Worm (Caenorhabditis elegans): ENCODE data around the gene lbp-2.

lbp-2 gene

ce11 chrX:3235358-3235816 lies 25.0 kb upstream of the lbp-2 start, which contains the start of gene F28B4.3:
TSS of gene F28B4.3 (minus strand) at chrX:3235408.
- TF ChIP-seq bed-1 (GFP tag; IDR thresholded peaks at IDR 0.05) (no peak), nhr-80 (tag; optimal IDR thresholded peaks at IDR 0.05) (peak; percentile 96), zim-3 (tag; optimal IDR thresholded peaks at IDR 0.05) (no peak), lin-54 (GFP tag; optimal IDR thresholded peaks at IDR 0.05) (no peak), repo-1 (tag; optimal IDR thresholded peaks at IDR 0.05) (peak; percentile 78), dox-1 (GFP tag; IDR thresholded peaks at IDR 0.05) (0 out of 2 replicates have a peak, but pooled peaks have one; percentile 27), ets-4 (GFP tag; optimal IDR thresholded peaks at IDR 0.05) (peak; percentile 54), sptf-2 (GFP tag; optimal IDR thresholded peaks at IDR 0.05) (no peak), madf-8 (GFP tag; conservative IDR thresholded peaks at IDR 0.05) (no peak), nhr-120 (GFP tag; IDR thresholded peaks at IDR 0.05) (no peak)

DNA sequence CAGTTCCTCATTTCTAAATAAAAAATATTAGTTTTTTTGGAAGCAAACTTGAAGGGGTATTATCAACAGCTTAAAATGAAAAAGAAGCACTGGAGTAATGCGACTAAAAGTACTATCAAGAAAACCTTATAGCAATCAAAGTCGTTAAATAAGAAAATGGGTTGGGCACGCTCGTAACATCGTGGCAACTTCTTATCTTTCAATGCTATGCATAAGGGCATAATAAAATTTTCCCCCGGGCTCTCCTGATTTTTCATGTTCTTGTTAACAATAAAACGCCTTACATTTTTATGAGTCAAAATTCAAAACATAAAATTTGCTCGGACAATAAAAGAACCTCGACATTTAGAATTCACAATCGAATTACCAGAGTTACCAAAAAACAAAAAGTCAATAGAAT lies 16.8 kb upstream of the lbp-2 start, which contains the start of gene irg-7:
Gene irg-7, minus strand, starts transcription at position 23 of the 400 bp plus-strand sequence.
- TF ChIP-seq F57A8.1 (GFP tag; optimal IDR thresholded peaks at IDR 0.05) (no peak), nhr-80 (tag; optimal IDR thresholded peaks at IDR 0.05) (peak; percentile 21)

ce11 chrX:3244402-3244801 lies 16.0 kb upstream of the lbp-2 start:
- no peak for TF ChIP-seq atf-7 (tag; optimal IDR thresholded peaks at IDR 0.05)
- no peak for TF ChIP-seq mcd-1 (GFP tag; IDR thresholded peaks at IDR 0.05)
- TF ChIP-seq F33H1.4 (GFP tag; IDR thresholded peaks at IDR 0.05) = no peak
- no peak for TF ChIP-seq cebp-1 (GFP tag; IDR thresholded peaks at IDR 0.05)
- no peak for TF ChIP-seq cebp-1 (tag; optimal IDR thresholded peaks at IDR 0.05)
- peak; percentile 18 for TF ChIP-seq nhr-80 (tag; optimal IDR thresholded peaks at IDR 0.05)

DNA sequence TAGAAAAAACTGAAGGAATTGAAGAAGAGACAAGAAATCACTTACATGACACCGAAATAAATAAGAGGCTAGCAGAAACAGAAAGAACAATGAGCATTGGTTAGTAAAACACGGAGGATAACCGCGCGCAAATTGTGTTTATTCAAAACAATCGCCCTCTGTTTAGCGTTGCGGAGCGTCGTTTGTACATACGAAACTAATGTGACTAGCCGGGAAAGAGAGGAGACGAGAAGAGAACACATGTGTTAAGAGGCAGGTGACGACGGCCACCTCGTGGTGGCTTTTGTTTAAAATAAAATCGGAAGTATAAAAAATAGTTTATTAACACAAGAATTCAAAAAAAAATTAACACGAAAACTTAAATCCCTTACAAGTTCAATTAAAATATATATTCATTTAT lies 14.6 kb upstream of the lbp-2 start, which contains the start of gene F40F4.7:
Gene F40F4.7, minus strand, starts transcription at position 122 of the 400 bp plus-strand sequence.
- TF ChIP-seq Y53G8AR.9 (GFP tag; conservative IDR thresholded peaks at IDR 0.05) (0 out of 2 replicates have a peak, but pooled peaks have one; percentile 39), lin-54 (GFP tag; optimal IDR thresholded peaks at IDR 0.05) (peak; percentile 3), D2030.7 (GFP tag; IDR thresholded peaks at IDR 0.05) (no peak), ceh-79 (tag; optimal IDR thresholded peaks at IDR 0.05) (no peak), lsl-1 (GFP tag; optimal IDR thresholded peaks at IDR 0.05) (no peak), ccch-3 (GFP tag; optimal IDR thresholded peaks at IDR 0.05) (no peak), tbp1 (GFP tag; optimal IDR thresholded peaks at IDR 0.05) (peak; percentile 3), F49E8.2 (tag; optimal IDR thresholded peaks at IDR 0.05; ENCODE audit: insufficient read depth) (no peak), aptf-3 (GFP tag; IDR thresholded peaks at IDR 0.05) (no peak), ztf-25 (GFP tag; IDR thresholded peaks at IDR 0.05) (no peak), B0019.2 (GFP tag; conservative IDR thresholded peaks at IDR 0.05) (no peak), Y67H2A.10 (GFP tag; conservative IDR thresholded peaks at IDR 0.05) (no peak), hmg-1.2 (GFP tag; IDR thresholded peaks at IDR 0.05) (0 out of 2 replicates have a peak, but pooled peaks have one; percentile 7), lin-40 (tag; optimal IDR thresholded peaks at IDR 0.05) (peak; percentile 53), tlf-1 (GFP tag; optimal IDR thresholded peaks at IDR 0.05) (no peak), nhr-27 (tag; optimal IDR thresholded peaks at IDR 0.05) (no peak), nhr-120 (GFP tag; IDR thresholded peaks at IDR 0.05) (no peak), dox-1 (GFP tag; IDR thresholded peaks at IDR 0.05) (0 out of 2 replicates have a peak, but pooled peaks have one; percentile 12), F23B12.7 (tag; optimal IDR thresholded peaks at IDR 0.05; ENCODE audit: insufficient read depth) (peak; percentile 45), madf-10 (tag; optimal IDR thresholded peaks at IDR 0.05) (peak; percentile 3), aptf-2 (GFP tag; conservative IDR thresholded peaks at IDR 0.05) (no peak), hsf-1 (GFP tag; IDR thresholded peaks at IDR 0.05) (no peak), somi-1 (GFP tag; optimal IDR thresholded peaks at IDR 0.05) (peak; percentile 27), ztf-3 (GFP tag; optimal IDR thresholded peaks at IDR 0.05) (no peak), hlh-12 (tag; optimal IDR thresholded peaks at IDR 0.05) (no peak), F39B2.1 (GFP tag; IDR thresholded peaks at IDR 0.05) (no peak), ceh-27 (GFP tag; optimal IDR thresholded peaks at IDR 0.05) (peak; percentile 32), let-607 (tag; optimal IDR thresholded peaks at IDR 0.05) (no peak), pha-4 (tag; optimal IDR thresholded peaks at IDR 0.05) (peak; percentile 5), bed-1 (GFP tag; IDR thresholded peaks at IDR 0.05) (no peak), attf-5 (GFP tag; optimal IDR thresholded peaks at IDR 0.05) (peak; percentile 43)
